Fruit fly (Drosophila melanogaster) whole organism, embryonic: Measurements from ENCODE around the gene MED27.

ENCODE experiments used
- Aef1 ChIP-seq: fragments of 200-800 bp; sonication (Bioruptor generic); IDR thresholded peaks from 3 replicates; pipeline ENCODE4 v1.3.6; 2022; ENCODE audit warnings: missing biosample characterization, missing genetic modification characterization
- CG10147 ChIP-seq: fragments of 200-800 bp; sonication (Bioruptor generic); optimal IDR thresholded peaks from 2 replicates; lab custom pipeline; 2019; ENCODE audit warnings: missing biosample characterization, mild to moderate bottlenecking, missing genetic modification characterization, moderate library complexity
- CG10543 ChIP-seq: fragments of 200-800 bp; sonication (Bioruptor generic); optimal IDR thresholded peaks from 3 replicates; lab custom pipeline; 2017; ENCODE audit warnings: missing biosample characterization, mild to moderate bottlenecking, missing genetic modification characterization, moderate library complexity
- CG10979 ChIP-seq: fragments of 200-800 bp; sonication (Bioruptor generic); optimal IDR thresholded peaks from 2 replicates; lab custom pipeline; 2018; ENCODE audit warnings: missing biosample characterization, mild to moderate bottlenecking, missing genetic modification characterization, moderate library complexity
- CG11085 ChIP-seq: fragments of 200-800 bp; sonication (Bioruptor generic); IDR thresholded peaks from 2 replicates; pipeline ENCODE4 v1.3.6; 2022; ENCODE audit warnings: missing biosample characterization, missing genetic modification characterization
- CG13894 ChIP-seq: fragments of 200-800 bp; sonication (Bioruptor generic); optimal IDR thresholded peaks from 3 replicates; lab custom pipeline; 2018; ENCODE audit warnings: missing biosample characterization, mild to moderate bottlenecking, missing genetic modification characterization, moderate library complexity
- CG16813 ChIP-seq: fragments of 200-800 bp; sonication (Bioruptor generic); IDR thresholded peaks from 3 replicates; pipeline ENCODE4 v1.3.6; 2022; ENCODE audit warnings: missing biosample characterization, missing genetic modification characterization; ENCODE audit not compliant: partially characterized antibody
- CG18764 ChIP-seq: fragments of 200-800 bp; sonication (Bioruptor generic); optimal IDR thresholded peaks from 3 replicates; lab custom pipeline; 2016; ENCODE audit warnings: missing biosample characterization, missing genetic modification characterization
- CG2712 ChIP-seq: fragments of 200-800 bp; optimal IDR thresholded peaks from 3 replicates; lab custom pipeline; 2019; ENCODE audit warnings: missing biosample characterization, mild to moderate bottlenecking, missing genetic modification characterization, moderate library complexity
- CG3847 ChIP-seq: fragments of 200-800 bp; sonication (Bioruptor generic); IDR thresholded peaks from 2 replicates; pipeline ENCODE4 v1.3.6; 2022; ENCODE audit warnings: missing biosample characterization, missing genetic modification characterization
- CG4282 ChIP-seq: fragments of 200-800 bp; sonication (Bioruptor generic); optimal IDR thresholded peaks from 2 replicates; lab custom pipeline; 2016; ENCODE audit warnings: missing biosample characterization, missing genetic modification characterization
- CG5953 ChIP-seq: fragments of 200-800 bp; sonication (Bioruptor generic); IDR thresholded peaks from 2 replicates; pipeline ENCODE4 v1.3.6; 2022; ENCODE audit warnings: missing biosample characterization, missing genetic modification characterization
- CG6254 ChIP-seq: fragments of 200-800 bp; sonication (Bioruptor generic); optimal IDR thresholded peaks from 3 replicates; lab custom pipeline; 2017; ENCODE audit warnings: mild to moderate bottlenecking, missing biosample characterization, missing genetic modification reagents, missing genetic modification characterization
- CG7928 ChIP-seq: fragments of 200-800 bp; sonication (Bioruptor generic); optimal IDR thresholded peaks from 2 replicates; lab custom pipeline; 2017; ENCODE audit warnings: missing biosample characterization, mild to moderate bottlenecking, missing genetic modification characterization
- CG7963 ChIP-seq: fragments of 200-800 bp; sonication (Bioruptor generic); IDR thresholded peaks from 3 replicates; pipeline ENCODE4 v1.3.6; 2022; ENCODE audit warnings: missing biosample characterization, missing genetic modification characterization; ENCODE audit not compliant: partially characterized antibody
- CG8089 ChIP-seq: fragments of 200-800 bp; sonication (Bioruptor generic); optimal IDR thresholded peaks from 3 replicates; lab custom pipeline; 2016; ENCODE audit warnings: missing biosample characterization, missing genetic modification characterization
- CG8478 ChIP-seq: fragments of >200 bp; optimal IDR thresholded peaks from 2 replicates; lab custom pipeline; 2018
- Camta ChIP-seq: fragments of 200-800 bp; sonication (Bioruptor generic); optimal IDR thresholded peaks from 2 replicates; lab custom pipeline; 2016; ENCODE audit warnings: missing biosample characterization, missing genetic modification characterization
- D19B ChIP-seq: fragments of 200-800 bp; sonication (Bioruptor generic); optimal IDR thresholded peaks from 2 replicates; lab custom pipeline; 2017; ENCODE audit warnings: missing biosample characterization, mild to moderate bottlenecking, missing genetic modification characterization
- HLH3B ChIP-seq: fragments of 200-800 bp; sonication (Bioruptor generic); IDR thresholded peaks from 2 replicates; pipeline ENCODE4 v1.3.6; 2022; ENCODE audit warnings: missing biosample characterization, missing genetic modification characterization
- Hmx ChIP-seq: fragments of 200-800 bp; sonication (Bioruptor generic); optimal IDR thresholded peaks from 2 replicates; lab custom pipeline; 2016; ENCODE audit warnings: missing biosample characterization, missing genetic modification characterization
- MTF-1 ChIP-seq: fragments of 200-800 bp; sonication (Bioruptor generic); optimal IDR thresholded peaks from 2 replicates; lab custom pipeline; 2018; ENCODE audit warnings: missing biosample characterization, mild to moderate bottlenecking, missing genetic modification characterization, borderline replicate concordance
- Mes4 ChIP-seq: fragments of 200-800 bp; sonication (Bioruptor generic); optimal IDR thresholded peaks from 2 replicates; lab custom pipeline; 2016; ENCODE audit warnings: missing biosample characterization, missing genetic modification characterization
- NK7.1 ChIP-seq: fragments of 200-800 bp; sonication (Bioruptor generic); optimal IDR thresholded peaks from 3 replicates; lab custom pipeline; 2016; ENCODE audit warnings: missing biosample characterization, missing genetic modification characterization
- ab ChIP-seq: fragments of 200-800 bp; sonication (Bioruptor generic); optimal IDR thresholded peaks from 2 replicates; lab custom pipeline; 2016; ENCODE audit warnings: missing biosample characterization, missing genetic modification characterization
- ap ChIP-seq: fragments of 200-800 bp; sonication (Bioruptor generic); IDR thresholded peaks from 2 replicates; pipeline ENCODE4 v1.3.6; 2022; ENCODE audit warnings: missing biosample characterization, missing genetic modification characterization
- ash1 ChIP-seq: fragments of 200-800 bp; sonication (Bioruptor generic); optimal IDR thresholded peaks from 2 replicates; lab custom pipeline; 2018; ENCODE audit warnings: missing biosample characterization, mild to moderate bottlenecking, missing genetic modification characterization
- ato ChIP-seq: fragments of 200-800 bp; sonication (Bioruptor generic); IDR thresholded peaks from 2 replicates; pipeline ENCODE4 v1.3.6; 2022; ENCODE audit warnings: missing biosample characterization, missing genetic modification characterization; ENCODE audit not compliant: partially characterized antibody
- bab2 ChIP-seq: fragments of 200-800 bp; sonication (Bioruptor generic); optimal IDR thresholded peaks from 2 replicates; lab custom pipeline; 2016; ENCODE audit warnings: missing biosample characterization, missing genetic modification characterization
- chm ChIP-seq: fragments of 200-800 bp; sonication (Bioruptor generic); IDR thresholded peaks from 2 replicates; pipeline ENCODE4 v1.3.6; 2022; ENCODE audit warnings: missing biosample characterization, missing genetic modification characterization
- danr ChIP-seq: fragments of 200-800 bp; sonication (Bioruptor generic); IDR thresholded peaks from 2 replicates; pipeline ENCODE4 v1.3.6; 2022; ENCODE audit warnings: missing biosample characterization, missing genetic modification characterization
- en ChIP-seq: fragments of 200-800 bp; sonication (Bioruptor generic); optimal IDR thresholded peaks from 2 replicates; lab custom pipeline; 2016; ENCODE audit warnings: missing biosample characterization, missing genetic modification characterization
- esg ChIP-seq: fragments of 200-800 bp; sonication (Bioruptor generic); conservative IDR thresholded peaks from 2 replicates; pipeline ENCODE4 v1.3.6; 2022; ENCODE audit warnings: missing biosample characterization, missing genetic modification characterization
- exex ChIP-seq: fragments of 200-800 bp; sonication (Bioruptor generic); optimal IDR thresholded peaks from 4 replicates; lab custom pipeline; 2018; ENCODE audit warnings: missing biosample characterization, mild to moderate bottlenecking, missing genetic modification characterization, moderate library complexity
- eyg ChIP-seq: fragments of 200-800 bp; sonication (Bioruptor generic); optimal IDR thresholded peaks from 3 replicates; lab custom pipeline; 2016; ENCODE audit warnings: missing biosample characterization, missing genetic modification characterization
- fd64A ChIP-seq: fragments of 200-800 bp; sonication (Bioruptor generic); optimal IDR thresholded peaks from 3 replicates; lab custom pipeline; 2018; ENCODE audit warnings: missing biosample characterization, mild to moderate bottlenecking, missing genetic modification characterization
- fru ChIP-seq: fragments of >200 bp; optimal IDR thresholded peaks from 2 replicates; lab custom pipeline; 2017
- gce ChIP-seq: fragments of 200-800 bp; sonication (Bioruptor generic); IDR thresholded peaks from 3 replicates; pipeline ENCODE4 v1.3.6; 2022; ENCODE audit warnings: missing biosample characterization, missing genetic modification characterization
- her ChIP-seq: fragments of 200-800 bp; sonication (Bioruptor generic); optimal IDR thresholded peaks from 2 replicates; lab custom pipeline; 2016; ENCODE audit warnings: missing biosample characterization, missing genetic modification characterization
- insv ChIP-seq, 2 experiments: fragments of 200-800 bp; sonication (Bioruptor generic); optimal IDR thresholded peaks; 3 replicates each; lab custom pipeline; 2016 to 2018; ENCODE audit warnings: missing biosample characterization in 2 of 2, missing genetic modification characterization in 2 of 2
- jing ChIP-seq: fragments of 200-800 bp; sonication (Bioruptor generic); optimal IDR thresholded peaks from 2 replicates; lab custom pipeline; 2018; ENCODE audit warnings: missing biosample characterization, mild to moderate bottlenecking, missing genetic modification characterization
- mirr ChIP-seq: fragments of 200-800 bp; sonication (Bioruptor generic); optimal IDR thresholded peaks from 3 replicates; lab custom pipeline; 2018; ENCODE audit warnings: missing biosample characterization, mild to moderate bottlenecking, missing genetic modification characterization
- pfk ChIP-seq: fragments of 200-800 bp; sonication (Bioruptor generic); optimal IDR thresholded peaks from 2 replicates; lab custom pipeline; 2018; ENCODE audit warnings: missing biosample characterization, mild to moderate bottlenecking, missing genetic modification characterization, moderate library complexity
- pnt ChIP-seq: fragments of 200-800 bp; sonication (Bioruptor generic); optimal IDR thresholded peaks from 3 replicates; lab custom pipeline; 2016; ENCODE audit warnings: missing biosample characterization, missing genetic modification characterization
- pum ChIP-seq: fragments of 200-800 bp; sonication (Bioruptor generic); optimal IDR thresholded peaks from 2 replicates; lab custom pipeline; 2016; ENCODE audit warnings: missing biosample characterization, missing genetic modification characterization
- repo ChIP-seq: fragments of 200-800 bp; sonication (Bioruptor generic); optimal IDR thresholded peaks from 2 replicates; lab custom pipeline; 2016; ENCODE audit warnings: missing biosample characterization, missing genetic modification characterization
- seq ChIP-seq: fragments of 200-800 bp; sonication (Bioruptor generic); IDR thresholded peaks from 2 replicates; pipeline ENCODE4 v1.3.6; 2022; ENCODE audit warnings: missing biosample characterization, missing genetic modification characterization
- sima ChIP-seq: fragments of 200-800 bp; sonication (Bioruptor generic); optimal IDR thresholded peaks from 2 replicates; lab custom pipeline; 2016; ENCODE audit warnings: missing biosample characterization, missing genetic modification characterization
- sqz ChIP-seq: fragments of 200-800 bp; sonication (Bioruptor generic); optimal IDR thresholded peaks from 3 replicates; lab custom pipeline; 2018; ENCODE audit warnings: missing biosample characterization, mild to moderate bottlenecking, missing genetic modification characterization
- ssp ChIP-seq: fragments of 200-800 bp; sonication (Bioruptor generic); IDR thresholded peaks from 2 replicates; pipeline ENCODE4 v1.3.6; 2022; ENCODE audit warnings: missing biosample characterization, missing genetic modification characterization
- wek ChIP-seq: fragments of 200-800 bp; sonication (Bioruptor generic); optimal IDR thresholded peaks from 3 replicates; lab custom pipeline; 2018; ENCODE audit warnings: missing biosample characterization, mild to moderate bottlenecking, missing genetic modification characterization, moderate library complexity

Gene MED27

DNA sequence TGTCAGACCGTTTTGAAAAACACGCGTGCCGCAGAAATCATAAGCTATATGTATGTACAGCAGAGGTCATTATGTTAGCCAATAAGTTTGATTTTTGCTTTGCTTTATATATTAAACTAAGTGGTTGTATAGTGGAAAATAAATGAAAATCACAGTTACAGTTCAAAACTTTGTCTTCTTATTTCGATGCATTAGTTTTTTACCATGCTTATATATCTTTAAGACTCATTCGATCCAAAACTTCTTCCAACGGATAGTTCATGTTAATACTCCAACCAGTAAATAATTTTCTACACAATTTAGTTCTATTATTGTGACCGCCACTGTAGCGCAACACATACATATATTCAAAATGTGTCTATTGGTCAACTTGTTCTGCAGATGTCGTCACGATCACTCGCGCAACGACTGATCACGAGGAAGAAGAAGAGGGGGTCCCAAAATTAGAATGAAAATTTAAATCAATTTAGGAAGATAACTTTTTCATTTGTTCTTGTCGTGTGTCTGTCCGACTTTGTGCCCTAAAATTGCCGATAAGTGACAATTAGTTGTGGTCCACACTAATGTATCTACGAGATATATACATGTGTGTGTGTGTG, 50.6 kb downstream of the MED27 start (continued):
- TF ChIP-seq HLH3B (GFP tag; lab: Robert Waterston, UW) (0 out of 2 replicates have a peak, but pooled peaks have one; percentile 33), eyg (GFP tag; lab: Kevin White, UChicago) (no peak), CG8089 (GFP tag; lab: Kevin White, UChicago) (peak; percentile 25), sqz (GFP tag; lab: Kevin White, UChicago) (no peak), ap (GFP tag; lab: Robert Waterston, UW) (no peak), esg (GFP tag; lab: Robert Waterston, UW) (peak; percentile 47; the same call in 1 of the 2 replicates), gce (GFP tag; lab: Robert Waterston, UW) (no peak), pum (peak; percentile 2), Hmx (GFP tag; lab: Kevin White, UChicago) (no peak), exex (tag; lab: Kevin White, UChicago) (no peak), CG8478 (lab: Kevin White, UChicago) (no peak), CG13894 (tag; lab: Kevin White, UChicago) (no peak), ato (GFP tag; lab: Robert Waterston, UW) (no peak), CG16813 (GFP tag; lab: Robert Waterston, UW) (no peak), CG6254 (GFP tag; lab: Kevin White, UChicago) (peak; percentile 64), CG7963 (GFP tag; lab: Robert Waterston, UW) (no peak), ssp (GFP tag; lab: Robert Waterston, UW) (peak; percentile 15; the same call in 1 of the 2 replicates), danr (GFP tag; lab: Robert Waterston, UW) (peak; percentile 36; the same call in 1 of the 2 replicates), ash1 (GFP tag; lab: Kevin White, UChicago) (no peak), Mes4 (GFP tag; lab: Kevin White, UChicago) (no peak), CG4282 (GFP tag; lab: Kevin White, UChicago) (no peak), CG10147 (peak; percentile 72), mirr (peak; percentile 40), CG18764 (GFP tag; lab: Kevin White, UChicago) (no peak), wek (GFP tag; lab: Kevin White, UChicago) (no peak), bab2 (peak; percentile 3), NK7.1 (GFP tag; lab: Kevin White, UChicago) (no peak), CG10543 (GFP tag; lab: Kevin White, UChicago) (peak; percentile 66), her (GFP tag; lab: Kevin White, UChicago) (no peak), CG3847 (GFP tag; lab: Robert Waterston, UW) (peak; percentile 27; the same call in 1 of the 2 replicates), fru (lab: Kevin White, UChicago) (no peak), CG11085 (GFP tag; lab: Robert Waterston, UW) (no peak), MTF-1 (GFP tag; lab: Kevin White, UChicago) (no peak), pnt (GFP tag; lab: Kevin White, UChicago) (no peak), CG2712 (tag; lab: Kevin White, UChicago) (peak; percentile 86), CG10979 (tag; lab: Kevin White, UChicago) (peak; percentile 80), chm (GFP tag; lab: Robert Waterston, UW) (no peak), sima (GFP tag; lab: Kevin White, UChicago) (no peak), CG7928 (GFP tag; lab: Kevin White, UChicago) (peak; percentile 1), seq (GFP tag; lab: Robert Waterston, UW) (no peak), D19B (GFP tag; lab: Kevin White, UChicago) (peak; percentile 26), fd64A (GFP tag; lab: Kevin White, UChicago) (peak; percentile 55), Aef1 (GFP tag; lab: Robert Waterston, UW) (no peak), Camta (peak; percentile 36), en (GFP tag; lab: Kevin White, UChicago) (no peak), CG5953 (GFP tag; lab: Robert Waterston, UW) (no peak), pfk (GFP tag; lab: Kevin White, UChicago) (no peak), repo (GFP tag; lab: Kevin White, UChicago) (no peak), jing (GFP tag; lab: Kevin White, UChicago) (peak; percentile 40), insv (GFP tag; optimal IDR thresholded peaks at IDR 0.05; lab: Kevin White, UChicago) (no peak), ab (GFP tag; lab: Kevin White, UChicago) (no peak)
